Fruit fly (Drosophila melanogaster) S2 (cell line): Measurements from ENCODE around the gene CG7227.
"Not testable (repeated sequence)": the region's sequence is repeated elsewhere in the genome, so short reads cannot be mapped to it uniquely, and the experiment has no call there.

ENCODE experiments used
- CG8478 ChIP-seq: fragments of >200 bp; optimal IDR thresholded peaks from 2 replicates; lab custom pipeline; 2018
- CTCF ChIP-seq, 2 experiments: fragments of >200 bp; optimal IDR thresholded peaks; 2 replicates each; lab custom pipeline; 2018

Gene CG7227

DNA sequence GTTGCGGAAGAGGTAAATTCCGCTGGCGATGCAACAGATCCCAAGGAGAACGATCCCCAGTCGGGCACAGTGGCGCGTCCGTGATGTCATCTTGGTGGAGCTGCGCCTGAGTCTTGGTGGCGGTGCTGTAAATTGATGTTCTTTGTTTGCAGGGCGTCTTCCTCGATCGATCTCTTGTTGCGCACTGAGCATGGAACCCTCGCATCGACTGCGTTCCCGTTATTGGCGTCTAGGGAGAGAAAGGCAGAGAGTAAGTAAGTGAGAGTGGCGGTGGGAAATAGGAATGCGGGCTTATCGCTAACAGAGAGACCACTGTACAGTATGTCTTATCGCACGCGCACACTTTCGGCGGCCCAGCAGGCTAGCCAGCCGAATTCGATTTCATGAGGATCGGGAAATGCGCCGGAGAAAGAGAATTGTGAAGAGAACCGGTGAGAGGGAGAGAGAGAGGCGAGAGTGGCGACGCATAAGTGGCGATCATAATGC lies 6.5 kb downstream of the CG7227 start:
- no peak for TF ChIP-seq CG8478 (lab: Kevin White, UChicago)
- TF ChIP-seq CTCF (optimal IDR thresholded peaks at IDR 0.05; lab: Kevin White, UChicago) = no peak

DNA sequence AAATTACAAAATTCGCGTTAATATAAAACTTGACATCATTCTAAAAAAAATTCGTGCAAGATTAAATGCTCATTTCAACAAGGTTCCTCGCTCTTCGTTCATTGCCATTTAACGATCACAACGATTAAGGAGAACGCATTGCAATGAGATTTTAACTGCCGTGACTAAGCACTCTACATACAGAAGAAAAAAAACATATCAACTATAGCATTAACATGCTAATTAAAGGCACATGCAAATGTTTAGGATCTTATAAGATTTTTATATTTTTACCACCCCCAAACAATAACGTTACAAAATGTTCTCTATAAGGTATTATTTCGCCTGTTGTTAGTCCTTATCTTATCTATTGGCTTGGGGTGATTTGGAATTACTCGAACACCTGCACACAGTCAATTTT lies 7.2 kb downstream of the CG7227 start:
- TF ChIP-seq CG8478 (lab: Kevin White, UChicago) (no peak), CTCF (optimal IDR thresholded peaks at IDR 0.05; lab: Kevin White, UChicago) (no peak)

DNA sequence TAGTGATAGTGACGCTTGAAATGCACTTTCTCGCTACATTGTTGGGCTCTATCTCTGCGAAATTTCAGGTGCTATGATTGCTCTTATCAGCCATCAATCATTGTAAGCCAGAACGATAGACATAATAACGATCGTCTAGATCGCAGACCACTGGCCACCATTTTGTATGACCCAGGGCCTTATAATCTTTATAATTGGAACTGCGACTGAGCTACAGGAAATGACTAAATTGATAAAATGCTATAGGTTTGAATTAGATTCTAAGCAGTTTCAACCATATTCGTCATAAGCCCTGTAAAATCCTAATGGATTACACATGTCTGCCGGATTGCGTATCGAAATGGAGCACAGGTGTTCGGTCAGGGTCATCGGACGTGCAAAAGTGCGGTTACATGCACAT lies 8.1 kb downstream of the CG7227 start:
- TF ChIP-seq CTCF (optimal IDR thresholded peaks at IDR 0.05; lab: Kevin White, UChicago) (no peak), CG8478 (lab: Kevin White, UChicago) (no peak)

DNA sequence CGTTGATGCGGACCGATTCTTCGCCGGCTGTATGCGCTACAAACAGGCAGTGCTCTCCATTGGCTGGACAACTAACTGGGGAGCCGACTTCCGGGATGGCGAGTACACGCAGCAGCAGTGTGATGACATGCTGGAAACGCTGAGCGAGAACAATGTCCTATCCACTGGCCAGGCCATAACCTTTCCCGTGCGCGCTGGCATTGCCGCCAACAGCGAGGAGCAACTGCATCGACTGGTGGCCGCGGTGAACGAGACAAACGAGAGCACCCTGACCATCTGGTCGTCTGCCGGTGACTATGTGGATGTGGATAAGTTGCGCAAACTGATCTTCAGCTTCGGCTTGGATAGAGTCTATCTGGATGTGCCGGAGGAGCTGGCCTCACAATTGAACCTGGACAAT lies 11.7 kb downstream of the CG7227 start:
- no peak for TF ChIP-seq CTCF (optimal IDR thresholded peaks at IDR 0.05; lab: Kevin White, UChicago)
- no peak for TF ChIP-seq CG8478 (lab: Kevin White, UChicago)

DNA sequence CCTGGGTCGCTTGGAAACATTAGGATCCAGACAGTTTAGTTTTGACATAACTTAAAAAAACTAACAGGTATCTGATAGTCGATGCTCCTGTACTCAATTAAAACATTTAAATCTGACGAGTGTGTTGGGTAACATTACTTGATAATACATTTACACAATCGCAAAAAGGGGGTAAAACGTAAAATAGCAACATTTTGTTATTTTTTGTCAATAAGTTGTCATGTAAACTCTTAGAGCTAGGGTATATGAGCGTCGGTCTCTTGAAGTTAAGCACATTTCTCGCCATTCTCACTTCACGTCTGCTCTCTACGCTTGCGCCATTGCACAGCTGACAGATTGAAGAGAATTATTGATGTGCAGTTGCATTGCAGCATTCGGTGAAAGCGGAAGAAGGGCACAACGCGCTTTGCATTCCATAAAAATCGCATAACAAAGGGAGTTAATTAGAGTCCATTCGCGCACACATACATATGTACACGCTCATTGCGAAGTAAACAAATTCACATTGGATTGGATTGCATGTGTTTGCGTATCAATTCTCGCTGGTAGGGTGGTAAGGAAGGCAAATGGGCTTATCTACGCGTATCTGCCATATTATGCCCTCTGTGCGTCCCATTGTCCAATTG lies 12.9 kb downstream of the CG7227 start:
- TF ChIP-seq CG8478 (lab: Kevin White, UChicago) (no peak), CTCF (optimal IDR thresholded peaks at IDR 0.05; lab: Kevin White, UChicago) (no peak)

DNA sequence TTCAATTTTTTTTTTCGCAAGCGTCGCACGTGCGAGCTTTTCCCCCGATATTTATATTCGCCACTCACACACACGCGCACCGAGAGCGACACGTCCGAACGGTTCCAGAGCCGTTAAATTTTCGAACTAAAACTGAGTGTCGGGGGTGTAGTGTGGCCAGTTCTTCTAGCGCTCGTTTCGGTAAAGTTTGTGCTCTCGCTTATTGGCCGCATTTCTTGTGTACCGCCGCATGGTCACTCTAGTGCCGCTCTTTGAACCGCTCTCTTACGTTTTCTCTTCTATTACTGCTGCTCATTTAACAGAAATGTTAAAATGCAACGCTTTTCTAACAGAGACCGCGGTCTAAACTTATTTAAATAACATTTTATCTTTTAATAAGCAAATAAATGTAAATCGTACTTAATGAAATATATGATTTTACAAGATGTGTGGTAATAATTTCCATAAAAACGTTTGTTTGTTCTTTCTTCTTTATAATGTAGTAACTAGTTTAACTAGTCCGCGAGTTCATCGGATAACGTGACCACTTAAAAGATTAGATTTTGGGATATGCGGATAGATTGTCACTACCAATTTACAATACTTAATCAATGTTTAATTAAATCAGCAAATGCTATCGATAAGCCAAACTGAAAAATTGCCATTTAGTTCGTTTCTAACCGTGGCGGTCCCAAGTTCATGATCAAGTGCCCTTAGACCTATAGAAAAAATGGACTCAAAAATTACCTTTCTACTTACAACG lies 13.7 kb downstream of the CG7227 start, which contains the start of gene Snoo:
Gene Snoo (minus strand): TSS at position 138 of the 742 bp plus-strand sequence.
- no peak for TF ChIP-seq CG8478 (lab: Kevin White, UChicago)
- TF ChIP-seq CTCF (optimal IDR thresholded peaks at IDR 0.05; lab: Kevin White, UChicago) = peak; percentile 43 to 52

DNA sequence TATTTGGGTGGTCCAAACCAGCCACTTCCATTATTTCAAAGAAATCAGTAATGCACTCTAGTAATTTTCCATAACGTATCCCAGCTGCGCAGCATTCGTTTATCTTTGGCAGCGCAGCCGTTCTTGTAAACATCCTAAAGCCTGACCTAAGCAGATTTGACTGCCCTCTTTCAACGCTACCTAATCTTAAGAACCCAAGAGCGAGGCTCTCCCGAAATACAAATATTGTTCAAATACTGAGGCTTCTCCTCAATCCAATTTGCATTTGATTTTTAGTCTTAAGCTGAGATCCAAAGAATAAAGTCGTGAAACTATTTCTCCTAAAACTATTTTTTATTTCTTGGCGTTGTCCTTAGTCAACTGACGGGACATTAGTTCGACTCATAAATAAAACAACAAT lies 14.3 kb downstream of the CG7227 start, which contains the start of gene CG7231:
Gene CG7231 (plus strand): TSS at position 301 of the 400 bp plus-strand sequence.
- TF ChIP-seq CTCF (optimal IDR thresholded peaks at IDR 0.05; lab: Kevin White, UChicago); CG8478 (lab: Kevin White, UChicago): not testable (repeated sequence)

DNA sequence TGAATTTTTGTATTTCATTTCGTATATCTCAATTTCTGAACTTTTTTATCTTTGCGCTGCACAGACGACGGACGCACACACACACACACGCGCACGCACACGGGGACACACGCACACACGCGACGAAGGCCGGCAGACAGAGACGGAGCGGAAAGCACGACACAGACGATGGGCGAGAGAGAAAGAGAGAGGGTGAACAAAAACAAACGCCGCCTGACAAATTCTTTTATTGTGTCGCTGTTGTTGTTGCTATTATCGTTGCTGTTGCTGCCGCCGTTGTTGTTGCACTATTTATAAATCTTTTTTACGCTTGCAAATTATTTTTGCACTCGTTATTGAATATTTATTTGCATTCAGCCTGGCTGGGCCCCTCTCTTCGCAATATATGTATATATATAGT lies 21.2 kb downstream of the CG7227 start:
- no peak for TF ChIP-seq CG8478 (lab: Kevin White, UChicago)
- TF ChIP-seq CTCF (optimal IDR thresholded peaks at IDR 0.05; lab: Kevin White, UChicago) = no peak

DNA sequence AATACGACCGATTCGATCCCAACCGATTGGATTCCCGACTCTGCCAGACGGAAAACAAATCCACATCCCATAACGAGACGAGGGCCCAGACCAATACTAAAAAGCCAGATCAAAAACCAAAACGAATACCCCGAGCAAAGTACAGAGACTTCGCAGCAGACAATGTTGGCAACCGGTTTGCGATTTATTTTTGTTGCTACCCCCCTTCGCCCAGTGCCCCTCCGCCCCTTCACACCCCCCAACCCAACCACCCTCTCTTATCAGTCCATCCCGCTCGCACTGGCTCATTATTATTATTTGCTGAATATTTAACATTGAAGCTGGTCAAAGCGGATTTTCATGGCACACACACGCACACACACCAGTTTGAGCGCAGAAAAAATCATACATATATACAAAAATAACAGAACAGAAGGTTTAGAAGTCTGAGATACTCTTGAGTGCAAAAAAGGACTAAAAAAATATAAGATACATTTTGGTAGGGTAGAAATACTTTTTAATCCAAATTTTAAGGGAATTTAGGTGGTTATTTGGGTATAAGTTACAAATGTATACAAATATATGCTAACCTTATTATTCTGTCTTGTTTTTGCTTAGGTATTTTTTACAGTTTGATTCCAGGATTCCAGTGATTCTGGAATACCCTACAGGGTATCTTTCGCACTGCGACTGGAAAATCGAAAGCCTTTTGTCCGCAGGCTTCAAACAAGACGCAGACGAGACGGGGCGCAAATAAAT lies 24.3 kb downstream of the CG7227 start:
- TF ChIP-seq CTCF (optimal IDR thresholded peaks at IDR 0.05; lab: Kevin White, UChicago) = no peak
- no peak for TF ChIP-seq CG8478 (lab: Kevin White, UChicago)

DNA sequence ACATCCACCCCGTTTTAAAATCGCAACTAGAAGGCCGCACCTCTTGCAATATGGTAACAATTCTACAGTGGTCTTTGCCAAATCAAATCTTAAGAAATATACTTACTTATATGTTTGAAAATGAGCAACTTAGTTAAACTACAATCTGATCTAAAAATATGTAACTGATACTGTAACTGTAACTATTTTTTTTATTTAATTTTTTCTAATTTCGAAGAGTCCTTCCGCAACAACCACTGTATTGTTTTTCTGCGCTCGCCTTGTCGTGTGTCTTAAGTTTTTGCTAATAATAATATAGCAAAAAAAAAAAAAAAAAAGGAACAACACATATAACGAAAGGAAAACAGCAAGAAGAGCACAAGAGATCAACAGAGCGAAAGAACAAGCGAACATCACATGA lies 26.5 kb downstream of the CG7227 start:
- TF ChIP-seq CG8478 (lab: Kevin White, UChicago) = no peak
- no peak for TF ChIP-seq CTCF (optimal IDR thresholded peaks at IDR 0.05; lab: Kevin White, UChicago)

DNA sequence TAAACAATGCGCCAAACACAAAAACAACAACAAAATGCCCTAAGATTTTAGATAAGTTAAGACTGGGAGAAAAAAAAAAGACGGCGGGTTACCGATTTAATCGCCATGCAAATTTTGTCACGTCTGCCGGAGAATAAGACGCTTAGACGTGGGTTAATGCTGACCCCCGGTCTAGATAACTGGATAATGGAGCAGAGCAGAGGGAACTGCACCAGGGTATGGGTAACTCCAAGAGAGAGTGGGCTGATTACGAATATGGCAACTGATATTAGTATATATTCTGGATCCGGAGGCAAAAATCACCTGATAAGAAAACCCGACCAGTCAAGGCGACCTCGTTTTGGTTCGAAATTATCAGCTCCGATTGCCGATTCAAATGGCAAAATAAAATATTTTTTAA lies 27.9 kb downstream of the CG7227 start:
- TF ChIP-seq CG8478 (lab: Kevin White, UChicago) = no peak
- no peak for TF ChIP-seq CTCF (optimal IDR thresholded peaks at IDR 0.05; lab: Kevin White, UChicago)

DNA sequence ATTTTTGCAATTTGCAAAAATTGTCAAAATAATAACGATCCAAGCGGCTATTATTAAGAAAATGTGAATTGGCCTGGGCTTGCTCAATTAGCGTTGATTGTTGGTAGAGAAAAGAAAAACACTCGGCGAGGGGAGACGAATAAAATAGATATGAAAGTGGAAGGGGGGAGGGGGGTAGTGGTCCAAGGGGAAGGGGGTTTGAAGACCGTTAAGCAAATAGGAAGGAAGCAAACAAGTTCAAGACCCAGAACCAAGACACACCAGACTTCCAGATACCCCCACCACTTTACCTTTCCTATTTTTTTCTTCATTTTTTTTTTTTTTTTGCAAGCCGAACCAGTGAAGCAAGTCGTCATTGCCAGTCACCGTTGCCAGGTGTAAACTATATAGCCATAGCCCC lies 28.6 kb downstream of the CG7227 start:
- TF ChIP-seq CTCF (optimal IDR thresholded peaks at IDR 0.05; lab: Kevin White, UChicago) = no peak
- TF ChIP-seq CG8478 (lab: Kevin White, UChicago) = no peak

DNA sequence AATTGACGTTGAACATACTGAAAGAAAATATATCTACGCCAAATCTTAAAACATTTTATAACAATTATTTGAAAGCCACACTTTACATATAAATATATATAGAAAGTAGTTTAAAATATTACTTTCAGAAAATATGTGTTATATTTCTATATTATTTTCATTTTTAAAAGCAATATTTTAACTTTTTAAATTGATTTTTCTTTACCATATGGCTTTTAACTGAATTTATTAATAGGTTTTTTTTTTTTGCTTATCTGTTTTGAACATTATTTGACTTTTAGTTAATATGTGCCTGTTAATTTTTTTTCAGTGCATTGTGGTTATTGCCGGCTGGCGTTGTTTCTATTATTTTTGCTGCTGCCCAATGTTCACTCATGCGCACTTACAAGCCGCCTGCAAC lies 29.9 kb downstream of the CG7227 start:
- TF ChIP-seq CTCF (optimal IDR thresholded peaks at IDR 0.05; lab: Kevin White, UChicago) = no peak
- no peak for TF ChIP-seq CG8478 (lab: Kevin White, UChicago)

DNA sequence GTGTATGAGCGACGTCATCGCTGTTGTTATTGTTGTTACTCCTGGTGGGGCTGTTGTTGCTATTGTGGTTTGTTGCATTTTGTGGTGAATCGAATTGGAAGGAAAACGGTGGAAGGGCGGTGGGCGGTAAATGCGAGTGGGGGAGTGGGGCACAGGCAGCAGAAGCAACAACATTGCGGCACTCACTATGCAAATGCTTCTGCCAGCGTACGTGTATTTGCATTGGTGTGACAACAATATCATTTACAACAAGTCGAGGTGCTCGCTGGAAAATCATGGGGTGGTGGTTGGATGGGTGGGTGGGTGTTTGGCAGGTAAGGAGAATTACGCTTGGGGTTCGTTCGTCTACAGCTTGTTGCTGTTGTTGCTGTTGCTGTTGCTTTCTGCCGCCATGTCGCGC lies 30.3 kb downstream of the CG7227 start:
- no peak for TF ChIP-seq CTCF (optimal IDR thresholded peaks at IDR 0.05; lab: Kevin White, UChicago)
- no peak for TF ChIP-seq CG8478 (lab: Kevin White, UChicago)
